Worm (Caenorhabditis elegans): ENCODE results near the gene irld-49.

DNA sequence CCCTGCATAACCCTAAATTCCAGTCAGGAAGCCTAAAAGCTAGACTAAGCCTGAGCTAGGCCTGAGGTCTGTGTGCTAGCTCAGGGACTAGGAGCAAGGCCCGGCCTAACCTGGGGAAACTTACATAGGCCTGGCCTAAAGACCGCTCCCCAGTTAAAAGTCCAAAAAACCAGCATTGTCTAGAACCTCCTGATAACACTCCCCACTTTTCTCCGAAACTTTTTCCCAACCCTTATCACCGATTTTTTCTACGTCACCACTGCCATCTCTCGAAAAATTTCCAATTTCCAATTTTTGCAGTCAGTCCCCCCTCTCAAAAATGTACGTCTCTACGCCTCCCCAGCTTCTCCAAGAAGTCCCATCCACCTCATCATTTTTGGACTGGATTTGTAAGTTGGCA is 20.4 kb upstream of the irld-49 start, which contains the start of gene ZK355.2:
- no peak for TF ChIP-seq pha-4 (tag; optimal IDR thresholded peaks at IDR 0.05)
- TF ChIP-seq unc-42 (tag; optimal IDR thresholded peaks at IDR 0.05), result no peak
- TF ChIP-seq pat-9 (tag; optimal IDR thresholded peaks at IDR 0.05), result no peak
- TF ChIP-seq C38D4.7 (GFP tag; optimal IDR thresholded peaks at IDR 0.05), result no peak
- TF ChIP-seq F13H6.1 (tag; optimal IDR thresholded peaks at IDR 0.05), result no peak
- TF ChIP-seq elt-2 (tag; optimal IDR thresholded peaks at IDR 0.05), result no peak
